Fruit fly (Drosophila melanogaster): ENCODE results near the gene hmw.

Gene hmw

DNA sequence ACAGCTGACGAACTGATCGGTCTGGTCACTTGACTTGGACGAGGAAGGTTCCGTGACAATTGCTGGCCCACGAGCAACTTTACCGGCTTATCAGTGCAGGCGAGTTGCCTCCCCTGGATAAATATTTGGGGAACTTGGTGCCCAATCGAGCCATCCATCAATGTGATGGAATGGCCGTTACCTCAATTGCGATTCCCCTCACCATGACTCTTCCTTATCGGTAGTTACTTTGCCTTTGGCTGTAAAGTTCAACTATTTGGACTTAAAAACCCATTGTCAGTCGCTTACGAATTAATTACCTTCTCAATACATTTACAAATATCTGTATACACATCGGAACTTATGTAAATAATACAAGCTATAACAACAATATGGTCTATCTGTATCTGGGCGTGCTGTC lies 28.0 kb downstream of the hmw start, which contains the start of gene Vha100-4:
Gene Vha100-4, minus strand, starts transcription at position 16 of the 400 bp plus-strand sequence.
- TF ChIP-seq CG6163 (GFP tag; IDR thresholded peaks at IDR 0.05) (no peak), OdsH (GFP tag; optimal IDR thresholded peaks at IDR 0.05) (no peak), salr (GFP tag; optimal IDR thresholded peaks at IDR 0.05) (no peak), Gug (GFP tag; IDR thresholded peaks at IDR 0.05) (no peak), CG6808 (GFP tag; optimal IDR thresholded peaks at IDR 0.05) (no peak)

DNA sequence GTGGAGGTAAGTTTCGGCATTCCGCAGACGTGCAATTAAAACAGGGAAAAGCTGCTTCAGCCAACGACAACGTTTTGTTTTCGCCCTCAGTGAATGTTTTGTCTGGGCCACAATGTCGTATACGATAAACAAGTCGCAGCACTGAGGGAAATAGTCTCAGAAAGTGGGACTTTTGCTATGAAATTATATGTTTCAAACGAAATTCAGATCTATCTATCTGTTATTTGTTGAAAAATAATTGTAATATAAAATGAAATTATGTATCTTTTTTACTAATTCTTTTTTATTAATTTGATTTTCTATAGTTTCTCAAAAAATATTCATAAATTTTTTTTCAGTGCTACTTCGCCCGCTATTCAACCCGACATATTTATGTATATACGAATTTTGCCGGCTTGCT lies 31.6 kb downstream of the hmw start:
- TF ChIP-seq CG34406 (GFP tag; optimal IDR thresholded peaks at IDR 0.05): peak; percentile 81
- TF ChIP-seq CG8319 (GFP tag; optimal IDR thresholded peaks at IDR 0.05): peak; percentile 15
- TF ChIP-seq ss (GFP tag; optimal IDR thresholded peaks at IDR 0.05): no peak
- peak; percentile 42 for TF ChIP-seq CG9139 (GFP tag; optimal IDR thresholded peaks at IDR 0.05)
- no peak for TF ChIP-seq esn (GFP tag; optimal IDR thresholded peaks at IDR 0.05)
- no peak for TF ChIP-seq svp (GFP tag)
- peak; percentile 42 for TF ChIP-seq CG7368 (GFP tag; optimal IDR thresholded peaks at IDR 0.05)
- no peak for TF ChIP-seq CG16779 (tag; optimal IDR thresholded peaks at IDR 0.05)
- TF ChIP-seq achi (GFP tag; optimal IDR thresholded peaks at IDR 0.05): peak; percentile 82
- TF ChIP-seq Met (GFP tag; optimal IDR thresholded peaks at IDR 0.05): no peak
- no peak for TF ChIP-seq Hr4 (GFP tag; optimal IDR thresholded peaks at IDR 0.05)
- peak; percentile 38 for TF ChIP-seq CG1621 (tag; optimal IDR thresholded peaks at IDR 0.05)
- no peak for TF ChIP-seq Eip93F (GFP tag; optimal IDR thresholded peaks at IDR 0.05)
- TF ChIP-seq fd59A (GFP tag; optimal IDR thresholded peaks at IDR 0.05): peak; percentile 42
- peak; percentile 88 for TF ChIP-seq CG15336 (GFP tag; IDR thresholded peaks at IDR 0.05)
- TF ChIP-seq CG3919 (GFP tag; optimal IDR thresholded peaks at IDR 0.05): no peak
- TF ChIP-seq Sox102F (GFP tag; optimal IDR thresholded peaks at IDR 0.05): peak; percentile 72
- TF ChIP-seq CG8632 (GFP tag; optimal IDR thresholded peaks at IDR 0.05): peak; percentile 75
- no peak for TF ChIP-seq fd85E (GFP tag; optimal IDR thresholded peaks at IDR 0.05)
- peak; percentile 53 for TF ChIP-seq Gug (GFP tag; IDR thresholded peaks at IDR 0.05)
- TF ChIP-seq CG11294 (GFP tag; IDR thresholded peaks at IDR 0.05): 0 out of 2 replicates have a peak, but pooled peaks have one; percentile 24
- peak in 1 of 2 experiments; percentile 78 for TF ChIP-seq salr (GFP tag; optimal IDR thresholded peaks at IDR 0.05)
- peak; percentile 82 for TF ChIP-seq dsx (GFP tag; optimal IDR thresholded peaks at IDR 0.05; ENCODE audit: poor library complexity, severe bottlenecking)
- peak; percentile 83 for TF ChIP-seq acj6 (GFP tag; optimal IDR thresholded peaks at IDR 0.05)
- no peak for TF ChIP-seq CG10669 (GFP tag; optimal IDR thresholded peaks at IDR 0.05)
- TF ChIP-seq CG10631 (GFP tag; optimal IDR thresholded peaks at IDR 0.05): no peak
- peak; percentile 50 for TF ChIP-seq CG3032 (tag; optimal IDR thresholded peaks at IDR 0.05)
- no peak for TF ChIP-seq fkh (GFP tag; optimal IDR thresholded peaks at IDR 0.05)
- TF ChIP-seq CG6854 (GFP tag; optimal IDR thresholded peaks at IDR 0.05): no peak
- TF ChIP-seq spab (GFP tag; optimal IDR thresholded peaks at IDR 0.05): peak; percentile 41
- TF ChIP-seq Lpt (GFP tag; optimal IDR thresholded peaks at IDR 0.05): peak; percentile 46
- TF ChIP-seq Eip78C (GFP tag): peak; percentile 92
- TF ChIP-seq Blimp-1 (GFP tag; optimal IDR thresholded peaks at IDR 0.05): no peak
- peak; percentile 39 for TF ChIP-seq Sox15 (GFP tag; optimal IDR thresholded peaks at IDR 0.05)
- TF ChIP-seq cyc (GFP tag; optimal IDR thresholded peaks at IDR 0.05): no peak
- peak; percentile 38 for TF ChIP-seq vri (GFP tag; optimal IDR thresholded peaks at IDR 0.05)
- TF ChIP-seq Eip75B (GFP tag; optimal IDR thresholded peaks at IDR 0.05): no peak
- no peak for TF ChIP-seq CG11762 (GFP tag; optimal IDR thresholded peaks at IDR 0.05; ENCODE audit: insufficient read depth)
- no peak for TF ChIP-seq dac (GFP tag; optimal IDR thresholded peaks at IDR 0.05)
- no peak for TF ChIP-seq Hr38 (GFP tag; optimal IDR thresholded peaks at IDR 0.05)
- TF ChIP-seq OdsH (GFP tag; optimal IDR thresholded peaks at IDR 0.05): no peak
- no peak for TF ChIP-seq Ets96B (tag; optimal IDR thresholded peaks at IDR 0.05)
- no peak for TF ChIP-seq CG6808 (GFP tag; optimal IDR thresholded peaks at IDR 0.05)
- peak; percentile 87 for TF ChIP-seq CG8119 (GFP tag; IDR thresholded peaks at IDR 0.05)
- peak; percentile 47 for TF ChIP-seq lz (GFP tag; optimal IDR thresholded peaks at IDR 0.05)
- peak; percentile 34 for TF ChIP-seq CG4318 (GFP tag; optimal IDR thresholded peaks at IDR 0.05)
- peak; percentile 73 for TF ChIP-seq net (GFP tag; optimal IDR thresholded peaks at IDR 0.05)
- TF ChIP-seq eg (GFP tag; IDR thresholded peaks at IDR 0.05): peak; percentile 76

All from whole organism, prepupa.